Worm (Caenorhabditis elegans): ENCODE results near the gene F31F6.2.

DNA sequence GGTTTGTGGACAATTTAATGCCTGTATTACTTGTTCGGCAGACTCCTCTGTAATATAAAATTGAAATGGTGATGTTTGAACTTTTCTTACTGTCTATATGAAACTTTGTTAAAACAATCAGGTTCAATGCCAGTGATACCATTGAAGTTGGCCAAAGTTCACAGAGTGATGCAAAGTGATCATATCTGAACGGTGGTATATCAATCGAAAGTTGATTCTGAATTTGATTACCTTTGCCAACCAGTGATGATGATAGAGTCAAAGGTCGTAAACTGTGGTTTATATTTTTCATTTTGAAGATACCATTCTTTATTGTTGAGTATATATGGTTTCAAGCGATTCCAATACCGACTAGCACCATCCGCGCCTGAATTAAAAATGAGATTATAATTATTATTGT is 31.7 kb upstream of the F31F6.2 start:
- TF ChIP-seq attf-6 (GFP tag; IDR thresholded peaks at IDR 0.05), result no peak
- TF ChIP-seq egrh-3 (GFP tag; IDR thresholded peaks at IDR 0.05), result no peak
- no peak for TF ChIP-seq T26A5.8 (tag; optimal IDR thresholded peaks at IDR 0.05)
- no peak for TF ChIP-seq F37B4.10 (GFP tag; IDR thresholded peaks at IDR 0.05)
- no peak for TF ChIP-seq B0035.1 (tag; optimal IDR thresholded peaks at IDR 0.05)
- no peak for TF ChIP-seq die-1 (tag; optimal IDR thresholded peaks at IDR 0.05)
- TF ChIP-seq ceh-40 (GFP tag; IDR thresholded peaks at IDR 0.05), result no peak
- no peak for TF ChIP-seq ama-1 (optimal IDR thresholded peaks at IDR 0.05)
- TF ChIP-seq ama-1 (GFP tag; optimal IDR thresholded peaks at IDR 0.05), result no peak
- TF ChIP-seq pha-4 (tag; optimal IDR thresholded peaks at IDR 0.05), result no peak
- no peak for TF ChIP-seq ekl-4 (GFP tag; IDR thresholded peaks at IDR 0.05)
- TF ChIP-seq nfya-1 (tag; optimal IDR thresholded peaks at IDR 0.05; ENCODE audit: borderline replicate concordance, insufficient read depth), result no peak
- TF ChIP-seq chd-7 (tag; optimal IDR thresholded peaks at IDR 0.05), result no peak
- no peak for TF ChIP-seq gei-17 (GFP tag; optimal IDR thresholded peaks at IDR 0.05)
